Fruit fly (Drosophila melanogaster) whole organism, adult: ENCODE data around the gene Utx.

Experiments
- CG11617 ChIP-seq: fragments of 200-800 bp; sonication (Bioruptor generic); optimal IDR thresholded peaks from 2 replicates; lab custom pipeline; 2017; ENCODE audit warnings: mild to moderate bottlenecking, missing biosample characterization, missing genetic modification reagents, missing genetic modification characterization
- CG12768 ChIP-seq: fragments of 200-800 bp; sonication (Bioruptor generic); optimal IDR thresholded peaks from 2 replicates; lab custom pipeline; 2017; ENCODE audit warnings: missing biosample characterization, missing genetic modification characterization, mild to moderate bottlenecking, moderate library complexity, missing genetic modification reagents
- CG14711 ChIP-seq: fragments of 200-800 bp; sonication (Bioruptor generic); optimal IDR thresholded peaks from 2 replicates; lab custom pipeline; 2018; ENCODE audit warnings: missing biosample characterization, mild to moderate bottlenecking, missing genetic modification characterization, moderate library complexity
- CG1620 ChIP-seq: fragments of 200-800 bp; sonication (Bioruptor generic); optimal IDR thresholded peaks from 2 replicates; lab custom pipeline; 2016; ENCODE audit warnings: missing biosample characterization, missing genetic modification characterization
- CG33017 ChIP-seq: fragments of 200-800 bp; sonication (Bioruptor generic); optimal IDR thresholded peaks from 2 replicates; lab custom pipeline; 2018; ENCODE audit warnings: missing biosample characterization, mild to moderate bottlenecking, missing genetic modification characterization, moderate library complexity
- CG5204 ChIP-seq: fragments of 200-800 bp; sonication (Bioruptor generic); optimal IDR thresholded peaks from 2 replicates; lab custom pipeline; 2016; ENCODE audit warnings: missing biosample characterization, missing genetic modification characterization
- CG7045 ChIP-seq: fragments of 200-800 bp; sonication (Bioruptor generic); optimal IDR thresholded peaks from 2 replicates; lab custom pipeline; 2017; ENCODE audit warnings: missing biosample characterization, mild to moderate bottlenecking, missing genetic modification characterization
- CG7101 ChIP-seq: fragments of 200-800 bp; sonication (Bioruptor generic); optimal IDR thresholded peaks from 2 replicates; lab custom pipeline; 2018; ENCODE audit warnings: missing biosample characterization, mild to moderate bottlenecking, missing genetic modification characterization, moderate library complexity
- Clk ChIP-seq: fragments of 200-800 bp; sonication (Bioruptor generic); optimal IDR thresholded peaks from 2 replicates; lab custom pipeline; 2017; ENCODE audit warnings: missing biosample characterization, missing genetic modification characterization
- Crg-1 ChIP-seq: fragments of 200-800 bp; sonication (Bioruptor generic); optimal IDR thresholded peaks from 2 replicates; lab custom pipeline; 2016; ENCODE audit warnings: missing biosample characterization, missing genetic modification characterization
- Hr96 ChIP-seq: fragments of 200-800 bp; sonication (Bioruptor generic); optimal IDR thresholded peaks from 2 replicates; lab custom pipeline; 2016; ENCODE audit warnings: missing biosample characterization, missing genetic modification characterization
- Mnt ChIP-seq: fragments of 200-800 bp; sonication (Bioruptor generic); optimal IDR thresholded peaks from 2 replicates; lab custom pipeline; 2016; ENCODE audit warnings: missing biosample characterization, mild to moderate bottlenecking, missing genetic modification characterization
- bab1 ChIP-seq: fragments of 200-800 bp; sonication (Bioruptor generic); optimal IDR thresholded peaks from 3 replicates; lab custom pipeline; 2019; ENCODE audit warnings: missing biosample characterization, mild to moderate bottlenecking, missing genetic modification characterization, moderate library complexity
- cic ChIP-seq: fragments of 200-800 bp; sonication (Bioruptor generic); optimal IDR thresholded peaks from 2 replicates; lab custom pipeline; 2017; ENCODE audit warnings: missing biosample characterization, mild to moderate bottlenecking, missing genetic modification characterization, moderate library complexity
- cnc ChIP-seq, 2 experiments: fragments of >200 bp; optimal IDR thresholded peaks; 2 replicates each; lab custom pipeline; 2017
- kay ChIP-seq: fragments of 200-800 bp; sonication (Bioruptor generic); peaks from one replicate; lab custom pipeline; 2016; ENCODE audit warnings: missing biosample characterization, missing genetic modification characterization, borderline replicate concordance
- ovo ChIP-seq: fragments of 200-800 bp; sonication (Bioruptor generic); optimal IDR thresholded peaks from 2 replicates; lab custom pipeline; 2016; ENCODE audit warnings: missing biosample characterization, missing genetic modification characterization
- pad ChIP-seq: fragments of 200-800 bp; sonication (Bioruptor generic); optimal IDR thresholded peaks from 3 replicates; lab custom pipeline; 2017; ENCODE audit warnings: missing biosample characterization, missing genetic modification characterization, mild to moderate bottlenecking, moderate library complexity, missing genetic modification reagents
- tj ChIP-seq: fragments of 200-800 bp; sonication (Bioruptor generic); optimal IDR thresholded peaks from 3 replicates; lab custom pipeline; 2017; ENCODE audit warnings: missing biosample characterization, mild to moderate bottlenecking, missing genetic modification characterization, moderate library complexity
- toe ChIP-seq: fragments of 200-800 bp; sonication (Bioruptor generic); optimal IDR thresholded peaks from 2 replicates; lab custom pipeline; 2016; ENCODE audit warnings: missing biosample characterization, missing genetic modification characterization

Gene Utx

DNA sequence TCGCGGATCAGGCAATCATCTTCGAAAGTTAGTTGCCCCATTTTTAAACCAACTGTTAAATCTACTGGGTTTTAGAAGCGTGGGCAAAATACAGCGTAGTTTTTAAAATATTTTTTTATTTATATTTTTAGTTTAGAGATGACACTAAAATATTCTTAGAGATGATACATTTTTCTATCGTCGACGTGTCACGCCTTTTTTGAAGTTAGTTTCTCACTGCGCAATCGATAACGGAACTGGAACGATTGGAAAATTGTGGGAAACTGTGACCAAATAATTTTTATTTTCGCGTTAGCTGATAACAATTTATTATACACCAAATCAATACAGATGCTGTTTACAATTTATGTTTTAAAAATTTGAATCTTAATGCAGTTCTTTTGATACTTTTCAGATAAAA is at the start of gene Utx:
Gene Utx, minus strand, starts transcription at position 154 of the 400 bp plus-strand sequence.
- TF ChIP-seq CG1620 (peak; percentile 24), toe (GFP tag; lab: Kevin White, UChicago) (no peak), CG11617 (GFP tag; lab: Kevin White, UChicago) (no peak), pad (no peak), tj (GFP tag; lab: Kevin White, UChicago) (no peak), cic (no peak), Mnt (GFP tag; lab: Kevin White, UChicago) (peak; percentile 5), Clk (GFP tag; lab: Kevin White, UChicago) (no peak)

- no peak for TF ChIP-seq ovo
- peak; percentile 82 for TF ChIP-seq kay (GFP tag; lab: Kevin White, UChicago)
These were observed 49.2 kb upstream of the Utx start, which contains the start of gene RnrL for dm6 chr2L:10327790-10328189. Gene RnrL, minus strand, starts transcription at chr2L:10327943.

DNA sequence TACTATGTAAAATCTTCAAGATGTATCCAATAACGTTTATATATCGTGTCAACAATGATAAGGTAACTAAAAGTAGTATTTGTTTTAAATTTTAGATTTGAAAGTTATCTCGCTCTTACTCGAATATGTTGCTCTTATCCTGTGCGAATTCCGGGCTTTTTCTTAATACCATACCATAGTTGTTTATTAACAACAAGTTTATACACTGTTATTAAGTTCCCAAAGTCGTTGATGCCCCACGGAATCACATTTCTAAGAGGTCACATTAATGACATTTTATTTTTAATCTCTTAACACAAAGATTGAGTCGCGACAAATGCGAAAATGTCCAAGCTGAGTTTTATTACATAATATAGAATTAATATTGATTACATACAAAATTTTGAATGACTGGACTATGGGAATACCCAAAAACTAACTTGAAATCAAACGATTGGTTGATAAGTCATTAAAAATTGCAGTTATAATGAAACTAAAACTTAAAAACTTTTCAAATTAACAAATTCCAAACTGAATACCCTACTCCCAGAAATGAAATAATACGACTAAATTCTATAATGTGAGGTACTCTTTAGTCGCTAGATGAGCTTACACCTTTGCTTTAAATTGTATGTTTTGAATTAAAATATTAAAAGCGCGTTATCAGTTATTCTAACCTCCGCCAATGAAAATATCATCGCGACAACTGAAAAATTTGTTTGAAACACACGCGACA is 44.3 kb upstream of the Utx start, which contains the start of gene CG5381:
Gene CG5381, minus strand, starts transcription at position 330 of the 715 bp plus-strand sequence.
- TF ChIP-seq Hr96 (GFP tag; lab: Kevin White, UChicago) (no peak), kay (GFP tag; lab: Kevin White, UChicago) (peak; percentile 69), CG1620 (no peak), CG14711 (tag; lab: Kevin White, UChicago) (no peak)

DNA sequence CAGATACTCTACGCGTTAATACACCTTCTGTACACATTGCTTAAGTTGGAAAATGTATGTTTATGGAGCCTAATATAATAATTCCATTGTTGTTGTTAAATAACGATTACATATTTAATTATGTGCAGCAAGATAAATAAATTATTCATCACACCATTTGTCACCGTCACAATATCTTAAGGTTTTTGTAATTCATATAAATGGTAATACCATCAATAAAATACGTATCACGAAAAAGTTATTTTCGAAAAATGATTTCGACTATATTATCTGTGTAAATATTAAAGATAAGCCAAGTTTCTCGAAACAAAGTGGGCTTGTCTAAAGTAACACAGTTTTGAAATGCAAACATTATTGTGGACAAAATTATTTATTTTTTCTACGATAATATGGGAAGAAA is 43.6 kb upstream of the Utx start, which contains the start of gene CG4995:
Gene CG4995, plus strand, starts transcription at position 301 of the 400 bp plus-strand sequence.
- TF ChIP-seq cic (no peak), Hr96 (GFP tag; lab: Kevin White, UChicago) (no peak), bab1 (GFP tag; lab: Kevin White, UChicago) (no peak), pad (no peak), CG11617 (GFP tag; lab: Kevin White, UChicago) (no peak), CG12768 (GFP tag; lab: Kevin White, UChicago) (no peak), Clk (GFP tag; lab: Kevin White, UChicago) (no peak)

- no peak for TF ChIP-seq pad
- peak; percentile 17 for TF ChIP-seq CG14711 (tag; lab: Kevin White, UChicago)
- TF ChIP-seq CG1620 = no peak
- no peak for TF ChIP-seq Hr96 (GFP tag; lab: Kevin White, UChicago)
- TF ChIP-seq CG7101 (tag; lab: Kevin White, UChicago) = peak; percentile 25
- no peak for TF ChIP-seq Crg-1 (GFP tag; lab: Kevin White, UChicago)
- peak; percentile 48 for TF ChIP-seq ovo
- TF ChIP-seq CG33017 (tag; lab: Kevin White, UChicago) = peak; percentile 82
- TF ChIP-seq CG7045 (GFP tag; lab: Kevin White, UChicago) = no peak
- TF ChIP-seq CG5204 (GFP tag; lab: Kevin White, UChicago) = no peak
- TF ChIP-seq kay (GFP tag; lab: Kevin White, UChicago) = peak; percentile 99
- TF ChIP-seq Clk (GFP tag; lab: Kevin White, UChicago) = no peak
- peak; percentile 36 for TF ChIP-seq CG11617 (GFP tag; lab: Kevin White, UChicago)
- peak; percentile 45 for TF ChIP-seq tj (GFP tag; lab: Kevin White, UChicago)
- TF ChIP-seq bab1 (GFP tag; lab: Kevin White, UChicago) = peak; percentile 70
- peak; percentile 90 for TF ChIP-seq cic
- TF ChIP-seq cnc (optimal IDR thresholded peaks at IDR 0.05; lab: Kevin White, UChicago) = no peak
- TF ChIP-seq toe (GFP tag; lab: Kevin White, UChicago) = peak; percentile 47
- peak; percentile 47 for TF ChIP-seq Mnt (GFP tag; lab: Kevin White, UChicago)
- TF ChIP-seq CG12768 (GFP tag; lab: Kevin White, UChicago) = peak; percentile 97
These were observed 43.0 kb upstream of the Utx start for dm6 chr2L:10321612-10322011.

- TF ChIP-seq Crg-1 (GFP tag; lab: Kevin White, UChicago) = no peak
- TF ChIP-seq CG14711 (tag; lab: Kevin White, UChicago) = peak; percentile 6
These were observed 42.5 kb upstream of the Utx start for dm6 chr2L:10321036-10321583.

DNA sequence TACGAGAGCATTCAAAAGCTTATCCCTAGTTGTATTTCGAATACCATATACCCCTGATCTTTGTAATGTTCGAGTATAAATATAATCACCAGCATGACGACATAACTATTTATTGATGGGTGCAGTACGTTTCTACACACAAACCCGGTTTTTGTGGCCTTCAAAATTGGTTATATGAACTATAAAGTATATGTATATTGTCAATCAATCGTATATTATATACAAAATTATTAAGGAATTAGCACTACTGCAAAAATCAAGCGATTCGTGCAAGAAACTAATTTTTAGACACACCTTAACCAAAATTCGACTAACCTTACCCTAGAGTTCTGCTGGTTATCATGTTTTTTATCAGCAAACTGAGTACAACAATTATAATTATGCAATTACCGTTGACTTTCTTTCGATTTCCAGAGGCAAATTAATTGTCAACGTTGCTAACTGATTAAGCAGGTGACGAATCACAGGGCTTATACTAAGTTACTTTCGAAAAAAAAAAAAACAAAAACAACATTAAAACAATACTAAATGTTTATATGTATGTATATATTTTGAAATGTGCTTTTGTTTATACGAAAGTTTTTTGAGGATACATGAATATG is 41.7 kb upstream of the Utx start:
- TF ChIP-seq CG7045 (GFP tag; lab: Kevin White, UChicago) (no peak), cnc (optimal IDR thresholded peaks at IDR 0.05; lab: Kevin White, UChicago) (no peak), pad (no peak), kay (GFP tag; lab: Kevin White, UChicago) (peak; percentile 93), Hr96 (GFP tag; lab: Kevin White, UChicago) (no peak), tj (GFP tag; lab: Kevin White, UChicago) (no peak), Mnt (GFP tag; lab: Kevin White, UChicago) (no peak), cic (peak; percentile 64), Clk (GFP tag; lab: Kevin White, UChicago) (no peak), ovo (no peak), CG11617 (GFP tag; lab: Kevin White, UChicago) (no peak), toe (GFP tag; lab: Kevin White, UChicago) (no peak)
